Fruit fly (Drosophila melanogaster) whole organism, embryonic: ENCODE measurements around the gene CG3634.

Source experiments
- Bgb ChIP-seq: fragments of 200-800 bp; sonication (Bioruptor generic); IDR thresholded peaks from 2 replicates; pipeline ENCODE4 v1.3.6; 2022; ENCODE audit warnings: missing biosample characterization, missing genetic modification characterization; ENCODE audit not compliant: partially characterized antibody
- Blimp-1 ChIP-seq: fragments of 200-800 bp; sonication (Bioruptor generic); optimal IDR thresholded peaks from 3 replicates; lab custom pipeline; 2018; ENCODE audit warnings: missing biosample characterization, missing genetic modification characterization, mild to moderate bottlenecking, moderate library complexity, missing genetic modification reagents
- C15 ChIP-seq: fragments of 200-800 bp; sonication (Bioruptor generic); IDR thresholded peaks from 3 replicates; pipeline ENCODE4 v1.3.6; 2022; ENCODE audit warnings: missing biosample characterization, missing genetic modification characterization
- CG12104 ChIP-seq: fragments of 200-800 bp; sonication (Bioruptor generic); optimal IDR thresholded peaks from 3 replicates; lab custom pipeline; 2016; ENCODE audit warnings: missing biosample characterization, missing genetic modification characterization
- CG13296 ChIP-seq: fragments of 200-800 bp; sonication (Bioruptor generic); optimal IDR thresholded peaks from 3 replicates; lab custom pipeline; 2018; ENCODE audit warnings: missing biosample characterization, mild to moderate bottlenecking, missing genetic modification characterization
- CG13424 ChIP-seq: fragments of 200-800 bp; sonication (Bioruptor generic); optimal IDR thresholded peaks from 2 replicates; lab custom pipeline; 2019; ENCODE audit warnings: missing biosample characterization, mild to moderate bottlenecking, missing genetic modification characterization, moderate library complexity
- CG16779 ChIP-seq: fragments of 200-800 bp; sonication (Bioruptor generic); IDR thresholded peaks from 2 replicates; pipeline ENCODE4 v1.3.6; 2022; ENCODE audit warnings: missing biosample characterization, missing genetic modification characterization
- CG18476 ChIP-seq: fragments of 200-800 bp; sonication (Bioruptor generic); optimal IDR thresholded peaks from 2 replicates; lab custom pipeline; 2016; ENCODE audit warnings: missing biosample characterization, mild to moderate bottlenecking, missing genetic modification characterization
- CG18619 ChIP-seq: fragments of 200-800 bp; sonication (Bioruptor generic); optimal IDR thresholded peaks from 3 replicates; lab custom pipeline; 2017; ENCODE audit warnings: missing biosample characterization, mild to moderate bottlenecking, missing genetic modification characterization
- CG31441 ChIP-seq: fragments of 200-800 bp; sonication (Bioruptor generic); IDR thresholded peaks from 2 replicates; pipeline ENCODE4 v1.3.6; 2022; ENCODE audit warnings: missing biosample characterization, missing genetic modification characterization
- CG33557 ChIP-seq: fragments of 200-800 bp; sonication (Bioruptor generic); optimal IDR thresholded peaks from 2 replicates; lab custom pipeline; 2019; ENCODE audit warnings: missing biosample characterization, mild to moderate bottlenecking, missing genetic modification characterization, moderate library complexity
- CG3838 ChIP-seq: fragments of 200-800 bp; sonication (Bioruptor generic); optimal IDR thresholded peaks from 3 replicates; lab custom pipeline; 2016; ENCODE audit warnings: missing biosample characterization, missing genetic modification characterization
- CG3847 ChIP-seq: fragments of 200-800 bp; sonication (Bioruptor generic); IDR thresholded peaks from 2 replicates; pipeline ENCODE4 v1.3.6; 2022; ENCODE audit warnings: missing biosample characterization, missing genetic modification characterization
- CG42726 ChIP-seq: fragments of 200-800 bp; sonication (Bioruptor generic); IDR thresholded peaks from 2 replicates; pipeline ENCODE4 v1.3.6; 2022; ENCODE audit warnings: missing biosample characterization, missing genetic modification characterization; ENCODE audit not compliant: partially characterized antibody
- CG4328 ChIP-seq: fragments of 200-800 bp; sonication (Bioruptor generic); optimal IDR thresholded peaks from 3 replicates; lab custom pipeline; 2017; ENCODE audit warnings: missing biosample characterization, missing genetic modification reagents, missing genetic modification characterization
- CG6654 ChIP-seq: fragments of 200-800 bp; sonication (Bioruptor generic); optimal IDR thresholded peaks from 2 replicates; lab custom pipeline; 2017; ENCODE audit warnings: missing biosample characterization, mild to moderate bottlenecking, missing genetic modification characterization
- CG6791 ChIP-seq: fragments of 200-800 bp; sonication (Bioruptor generic); IDR thresholded peaks from 3 replicates; pipeline ENCODE4 v1.3.6; 2022; ENCODE audit warnings: missing biosample characterization, missing genetic modification characterization; ENCODE audit not compliant: partially characterized antibody
- CG7271 ChIP-seq: fragments of 200-800 bp; sonication (Bioruptor generic); optimal IDR thresholded peaks from 2 replicates; lab custom pipeline; 2018; ENCODE audit warnings: missing biosample characterization, mild to moderate bottlenecking, missing genetic modification characterization, moderate library complexity
- CG7357 ChIP-seq: fragments of 200-800 bp; sonication (Bioruptor generic); IDR thresholded peaks from 3 replicates; pipeline ENCODE4 v1.3.6; 2022; ENCODE audit warnings: missing biosample characterization, missing genetic modification characterization
- CG9727 ChIP-seq: fragments of 200-800 bp; sonication (Bioruptor generic); optimal IDR thresholded peaks from 3 replicates; lab custom pipeline; 2017; ENCODE audit warnings: missing biosample characterization, mild to moderate bottlenecking, missing genetic modification characterization
- Camta ChIP-seq: fragments of 200-800 bp; sonication (Bioruptor generic); optimal IDR thresholded peaks from 2 replicates; lab custom pipeline; 2016; ENCODE audit warnings: missing biosample characterization, missing genetic modification characterization
- GATAe ChIP-seq: fragments of 200-800 bp; sonication (Bioruptor generic); conservative IDR thresholded peaks from 2 replicates; pipeline ENCODE4 v1.3.6; 2022; ENCODE audit warnings: missing biosample characterization, missing genetic modification characterization
- HLH3B ChIP-seq: fragments of 200-800 bp; sonication (Bioruptor generic); IDR thresholded peaks from 2 replicates; pipeline ENCODE4 v1.3.6; 2022; ENCODE audit warnings: missing biosample characterization, missing genetic modification characterization
- HLH54F ChIP-seq: fragments of 200-800 bp; sonication (Bioruptor generic); optimal IDR thresholded peaks from 3 replicates; lab custom pipeline; 2016; ENCODE audit warnings: missing biosample characterization, missing genetic modification characterization
- MESR4 ChIP-seq: fragments of 200-800 bp; sonication (Bioruptor generic); optimal IDR thresholded peaks from 2 replicates; lab custom pipeline; 2018; ENCODE audit warnings: missing biosample characterization, mild to moderate bottlenecking, missing genetic modification characterization, moderate library complexity
- Meics ChIP-seq: fragments of 200-800 bp; sonication (Bioruptor generic); optimal IDR thresholded peaks from 2 replicates; lab custom pipeline; 2017; ENCODE audit warnings: missing biosample characterization, mild to moderate bottlenecking, missing genetic modification characterization
- Nf-YC ChIP-seq: fragments of 200-800 bp; optimal IDR thresholded peaks from 3 replicates; lab custom pipeline; 2019; ENCODE audit warnings: missing biosample characterization, mild to moderate bottlenecking, missing genetic modification characterization, moderate library complexity
- Poxn ChIP-seq: fragments of 200-800 bp; sonication (Bioruptor generic); IDR thresholded peaks from 2 replicates; pipeline ENCODE4 v1.3.6; 2022; ENCODE audit warnings: missing biosample characterization, missing genetic modification characterization
- Side ChIP-seq: fragments of 200-800 bp; sonication (Bioruptor generic); optimal IDR thresholded peaks from 2 replicates; lab custom pipeline; 2016; ENCODE audit warnings: missing biosample characterization, missing genetic modification characterization
- Spps ChIP-seq: fragments of 200-800 bp; sonication (Bioruptor generic); optimal IDR thresholded peaks from 2 replicates; lab custom pipeline; 2018; ENCODE audit warnings: missing biosample characterization, mild to moderate bottlenecking, missing genetic modification characterization
- Ssrp ChIP-seq: fragments of 200-800 bp; sonication (Bioruptor generic); optimal IDR thresholded peaks from 2 replicates; lab custom pipeline; 2018; ENCODE audit warnings: missing biosample characterization, mild to moderate bottlenecking, missing genetic modification characterization, moderate library complexity
- Usf ChIP-seq: fragments of 200-800 bp; sonication (Bioruptor generic); optimal IDR thresholded peaks from 2 replicates; lab custom pipeline; 2017; ENCODE audit warnings: missing genotype, missing biosample characterization, missing genetic modification characterization
- Vsx1 ChIP-seq: fragments of 200-800 bp; sonication (Bioruptor generic); optimal IDR thresholded peaks from 2 replicates; lab custom pipeline; 2017; ENCODE audit warnings: missing biosample characterization, mild to moderate bottlenecking, missing genetic modification characterization, missing genetic modification reagents
- bigmax ChIP-seq: fragments of 200-800 bp; sonication (Bioruptor generic); optimal IDR thresholded peaks from 2 replicates; lab custom pipeline; 2018; ENCODE audit warnings: missing biosample characterization, mild to moderate bottlenecking, missing genetic modification characterization
- cad ChIP-seq: fragments of >200 bp; optimal IDR thresholded peaks from 2 replicates; lab custom pipeline; 2017; ENCODE audit warnings: missing biosample characterization, missing genetic modification characterization
- dmrt11E ChIP-seq: fragments of 200-800 bp; sonication (Bioruptor generic); optimal IDR thresholded peaks from 3 replicates; lab custom pipeline; 2018; ENCODE audit warnings: missing biosample characterization, mild to moderate bottlenecking, missing genetic modification characterization, moderate library complexity
- dmrt99B ChIP-seq: fragments of 200-800 bp; sonication (Bioruptor generic); optimal IDR thresholded peaks from 2 replicates; lab custom pipeline; 2018; ENCODE audit warnings: missing biosample characterization, mild to moderate bottlenecking, missing genetic modification characterization, moderate library complexity
- ems ChIP-seq: fragments of 200-800 bp; sonication (Bioruptor generic); optimal IDR thresholded peaks from 3 replicates; lab custom pipeline; 2016; ENCODE audit warnings: missing biosample characterization, missing genetic modification characterization
- grn ChIP-seq: fragments of 200-800 bp; sonication (Bioruptor generic); optimal IDR thresholded peaks from 3 replicates; lab custom pipeline; 2017; ENCODE audit warnings: missing biosample characterization, missing genetic modification characterization
- lab ChIP-seq: fragments of 200-800 bp; sonication (Bioruptor generic); optimal IDR thresholded peaks from 3 replicates; lab custom pipeline; 2017; ENCODE audit warnings: missing biosample characterization, missing genetic modification characterization, mild to moderate bottlenecking, moderate library complexity, missing genetic modification reagents
- lilli ChIP-seq: fragments of 200-800 bp; sonication (Bioruptor generic); optimal IDR thresholded peaks from 3 replicates; lab custom pipeline; 2016; ENCODE audit warnings: missing biosample characterization, missing genetic modification characterization
- mam ChIP-seq: fragments of 200-800 bp; sonication (Bioruptor generic); optimal IDR thresholded peaks from 3 replicates; lab custom pipeline; 2016; ENCODE audit warnings: missing biosample characterization, missing genetic modification characterization
- sens-2 ChIP-seq: fragments of 200-800 bp; sonication (Bioruptor generic); IDR thresholded peaks from 2 replicates; pipeline ENCODE4 v1.3.6; 2022; ENCODE audit warnings: missing biosample characterization, missing genetic modification characterization
- sim ChIP-seq: fragments of 200-800 bp; sonication (Bioruptor generic); IDR thresholded peaks from 2 replicates; pipeline ENCODE4 v1.3.6; 2022; ENCODE audit warnings: missing biosample characterization, missing genetic modification characterization
- sisA ChIP-seq: fragments of 200-800 bp; sonication (Bioruptor generic); IDR thresholded peaks from 2 replicates; pipeline ENCODE4 v1.3.6; 2022; ENCODE audit warnings: missing biosample characterization, missing genetic modification characterization
- sna ChIP-seq: fragments of 200-800 bp; sonication (Bioruptor generic); IDR thresholded peaks from 2 replicates; pipeline ENCODE4 v1.3.6; 2022; ENCODE audit warnings: missing biosample characterization, missing genetic modification characterization; ENCODE audit not compliant: partially characterized antibody
- toy ChIP-seq: fragments of 200-800 bp; sonication (Bioruptor generic); IDR thresholded peaks from 2 replicates; pipeline ENCODE4 v1.3.6; 2022; ENCODE audit warnings: missing biosample characterization, missing genetic modification characterization
- trh ChIP-seq: fragments of 200-800 bp; sonication (Bioruptor generic); optimal IDR thresholded peaks from 2 replicates; lab custom pipeline; 2016; ENCODE audit warnings: missing biosample characterization, missing genetic modification characterization
- ttk ChIP-seq: fragments of 200-800 bp; sonication (Bioruptor generic); IDR thresholded peaks from 2 replicates; pipeline ENCODE4 v2.1.2; 2022; ENCODE audit warnings: missing biosample characterization, missing genetic modification characterization
- wdn ChIP-seq: fragments of 200-800 bp; sonication (Bioruptor generic); IDR thresholded peaks from 2 replicates; pipeline ENCODE4 v1.3.6; 2022; ENCODE audit warnings: missing biosample characterization, missing genetic modification characterization

CG3634 gene

dm6 chr3L:20785742-20786427 lies 23.2 kb downstream of the CG3634 start, which contains the start of gene Pcif1 (continued):
- peak; percentile 99 for TF ChIP-seq Bgb
- peak; percentile 19 for TF ChIP-seq bigmax (GFP tag; lab: Kevin White, UChicago)
- TF ChIP-seq CG42726 (GFP tag; lab: Robert Waterston, UW), result peak; percentile 99
- no peak for TF ChIP-seq Spps (tag; lab: Kevin White, UChicago)
- TF ChIP-seq CG31441 (GFP tag; lab: Robert Waterston, UW), result no peak
- no peak for TF ChIP-seq Blimp-1 (GFP tag; lab: Kevin White, UChicago)
- TF ChIP-seq CG9727 (GFP tag; lab: Kevin White, UChicago), result no peak
- no peak for TF ChIP-seq Usf (GFP tag; lab: Kevin White, UChicago)
- TF ChIP-seq MESR4 (GFP tag; lab: Kevin White, UChicago), result peak; percentile 90
- no peak for TF ChIP-seq CG16779
- TF ChIP-seq dmrt11E, result no peak
- no peak for TF ChIP-seq grn (GFP tag; lab: Kevin White, UChicago)
- no peak for TF ChIP-seq dmrt99B (tag; lab: Kevin White, UChicago)
- TF ChIP-seq sim, result no peak
- peak; percentile 100 for TF ChIP-seq CG6791 (GFP tag; lab: Robert Waterston, UW)
- no peak for TF ChIP-seq lab (GFP tag; lab: Kevin White, UChicago)
- TF ChIP-seq CG7271 (tag; lab: Kevin White, UChicago), result peak; percentile 65
- TF ChIP-seq Vsx1 (GFP tag; lab: Kevin White, UChicago), result no peak
- no peak for TF ChIP-seq Poxn (GFP tag; lab: Robert Waterston, UW)
- TF ChIP-seq sens-2 (GFP tag; lab: Robert Waterston, UW), result no peak
- no peak for TF ChIP-seq CG12104 (GFP tag; lab: Kevin White, UChicago)
- TF ChIP-seq trh (GFP tag; lab: Kevin White, UChicago), result no peak
- TF ChIP-seq CG33557 (GFP tag; lab: Kevin White, UChicago), result peak; percentile 47
- peak; percentile 6 for TF ChIP-seq CG13296
- no peak for TF ChIP-seq Camta
- TF ChIP-seq GATAe, result no peak
- TF ChIP-seq lilli (GFP tag; lab: Kevin White, UChicago), result peak; percentile 43
- TF ChIP-seq CG13424 (tag; lab: Kevin White, UChicago), result no peak
- TF ChIP-seq CG3838 (GFP tag; lab: Kevin White, UChicago), result no peak
- peak; percentile 3 for TF ChIP-seq Nf-YC (tag; lab: Kevin White, UChicago)
- no peak for TF ChIP-seq Meics (GFP tag; lab: Kevin White, UChicago)
- TF ChIP-seq ems (GFP tag; lab: Kevin White, UChicago), result no peak
- TF ChIP-seq HLH3B (GFP tag; lab: Robert Waterston, UW), result no peak
- TF ChIP-seq CG7357 (GFP tag; lab: Robert Waterston, UW), result no peak
- TF ChIP-seq CG3847, result no peak
- TF ChIP-seq HLH54F, result no peak
- TF ChIP-seq sisA (GFP tag; lab: Robert Waterston, UW), result no peak
- TF ChIP-seq CG18476 (GFP tag; lab: Kevin White, UChicago), result no peak
- TF ChIP-seq wdn (GFP tag; lab: Robert Waterston, UW), result no peak
- no peak for TF ChIP-seq CG4328 (GFP tag; lab: Kevin White, UChicago)
- TF ChIP-seq C15 (GFP tag; lab: Robert Waterston, UW), result no peak
- TF ChIP-seq ttk (GFP tag; lab: Robert Waterston, UW), result no peak
- no peak for TF ChIP-seq cad (GFP tag; lab: Kevin White, UChicago)
- no peak for TF ChIP-seq CG6654 (GFP tag; lab: Kevin White, UChicago)
- no peak for TF ChIP-seq CG18619 (GFP tag; lab: Kevin White, UChicago)
- TF ChIP-seq Ssrp, result no peak
- no peak for TF ChIP-seq toy (GFP tag; lab: Robert Waterston, UW)
- no peak for TF ChIP-seq Side (GFP tag; lab: Kevin White, UChicago)
- no peak for TF ChIP-seq mam (GFP tag; lab: Kevin White, UChicago)
- TF ChIP-seq sna (GFP tag; lab: Robert Waterston, UW), result peak; percentile 97
